Fruit fly (Drosophila melanogaster) whole organism, embryonic: ENCODE results near the gene nmo.

ENCODE experiments used
- ATbp ChIP-seq: fragments of 200-800 bp; sonication (Bioruptor generic); optimal IDR thresholded peaks from 2 replicates; lab custom pipeline; 2017; ENCODE audit warnings: missing biosample characterization, mild to moderate bottlenecking, missing genetic modification characterization, missing genetic modification reagents
- CG10274 ChIP-seq: fragments of 200-800 bp; sonication (Bioruptor generic); optimal IDR thresholded peaks from 3 replicates; lab custom pipeline; 2017; ENCODE audit warnings: missing biosample characterization, mild to moderate bottlenecking, missing genetic modification characterization
- CG12744 ChIP-seq: fragments of 200-800 bp; sonication (Bioruptor generic); optimal IDR thresholded peaks from 2 replicates; lab custom pipeline; 2016; ENCODE audit warnings: missing biosample characterization, missing genetic modification characterization
- CG15073 ChIP-seq: fragments of 200-800 bp; sonication (Bioruptor generic); optimal IDR thresholded peaks from 2 replicates; lab custom pipeline; 2016; ENCODE audit warnings: missing biosample characterization, missing genetic modification characterization
- CG15696 ChIP-seq: fragments of 200-800 bp; sonication (Bioruptor generic); optimal IDR thresholded peaks from 2 replicates; lab custom pipeline; 2019; ENCODE audit warnings: missing biosample characterization, mild to moderate bottlenecking, missing genetic modification characterization, moderate library complexity
- CG17361 ChIP-seq: fragments of 200-800 bp; sonication (Bioruptor generic); IDR thresholded peaks from 3 replicates; pipeline ENCODE4 v1.3.6; 2022; ENCODE audit warnings: missing biosample characterization, missing genetic modification characterization
- CG17802 ChIP-seq: fragments of 200-800 bp; sonication (Bioruptor generic); optimal IDR thresholded peaks from 2 replicates; lab custom pipeline; 2018; ENCODE audit warnings: missing biosample characterization, mild to moderate bottlenecking, missing genetic modification characterization, moderate library complexity
- CG18262 ChIP-seq: fragments of 200-800 bp; optimal IDR thresholded peaks from 3 replicates; lab custom pipeline; 2019; ENCODE audit warnings: missing biosample characterization, mild to moderate bottlenecking, missing genetic modification characterization, moderate library complexity
- CG1832 ChIP-seq: fragments of 200-800 bp; sonication (Bioruptor generic); optimal IDR thresholded peaks from 2 replicates; lab custom pipeline; 2017; ENCODE audit warnings: missing biosample characterization, mild to moderate bottlenecking, missing genetic modification characterization, inconsistent platforms
- CG18619 ChIP-seq: fragments of 200-800 bp; sonication (Bioruptor generic); optimal IDR thresholded peaks from 3 replicates; lab custom pipeline; 2017; ENCODE audit warnings: missing biosample characterization, mild to moderate bottlenecking, missing genetic modification characterization
- CG30431 ChIP-seq: fragments of 200-800 bp; sonication (Bioruptor generic); optimal IDR thresholded peaks from 2 replicates; lab custom pipeline; 2017; ENCODE audit warnings: missing biosample characterization, missing genetic modification characterization
- CG32772 ChIP-seq: fragments of 200-800 bp; sonication (Bioruptor generic); IDR thresholded peaks from 2 replicates; pipeline ENCODE4 v1.3.6; 2022; ENCODE audit warnings: missing biosample characterization, missing genetic modification characterization
- CG3726 ChIP-seq: fragments of 200-800 bp; sonication (Bioruptor generic); IDR thresholded peaks from 3 replicates; pipeline ENCODE4, ENCODE4 v1.3.6; 2022; ENCODE audit warnings: missing biosample characterization, missing genetic modification characterization
- CG4360 ChIP-seq: fragments of 200-800 bp; sonication (Bioruptor generic); IDR thresholded peaks from 2 replicates; pipeline ENCODE4 v1.3.6; 2022; ENCODE audit warnings: missing biosample characterization, missing genetic modification characterization
- CG4707 ChIP-seq: fragments of 200-800 bp; sonication (Bioruptor generic); optimal IDR thresholded peaks from 2 replicates; lab custom pipeline; 2018; ENCODE audit warnings: missing biosample characterization, mild to moderate bottlenecking, missing genetic modification characterization, moderate library complexity
- CG6654 ChIP-seq: fragments of 200-800 bp; sonication (Bioruptor generic); optimal IDR thresholded peaks from 2 replicates; lab custom pipeline; 2017; ENCODE audit warnings: missing biosample characterization, mild to moderate bottlenecking, missing genetic modification characterization
- CG6791 ChIP-seq: fragments of 200-800 bp; sonication (Bioruptor generic); IDR thresholded peaks from 3 replicates; pipeline ENCODE4 v1.3.6; 2022; ENCODE audit warnings: missing biosample characterization, missing genetic modification characterization; ENCODE audit not compliant: partially characterized antibody
- CG6854 ChIP-seq: fragments of 200-800 bp; sonication (Bioruptor generic); optimal IDR thresholded peaks from 3 replicates; lab custom pipeline; 2017; ENCODE audit warnings: missing biosample characterization, mild to moderate bottlenecking, missing genetic modification characterization
- CG7928 ChIP-seq: fragments of 200-800 bp; sonication (Bioruptor generic); optimal IDR thresholded peaks from 2 replicates; lab custom pipeline; 2017; ENCODE audit warnings: missing biosample characterization, mild to moderate bottlenecking, missing genetic modification characterization
- CG9727 ChIP-seq: fragments of 200-800 bp; sonication (Bioruptor generic); optimal IDR thresholded peaks from 3 replicates; lab custom pipeline; 2017; ENCODE audit warnings: missing biosample characterization, mild to moderate bottlenecking, missing genetic modification characterization
- CTCF ChIP-seq: fragments of 200-800 bp; sonication (Bioruptor generic); optimal IDR thresholded peaks from 2 replicates; lab custom pipeline; 2017; ENCODE audit warnings: missing biosample characterization, mild to moderate bottlenecking, missing genetic modification characterization, moderate library complexity
- Chrac-16 ChIP-seq: fragments of 200-800 bp; sonication (Bioruptor generic); optimal IDR thresholded peaks from 3 replicates; lab custom pipeline; 2016; ENCODE audit warnings: missing biosample characterization, missing genetic modification characterization
- D ChIP-seq, 2 experiments: fragments of 200-800 bp in 1 of 2; fragments of >200 bp in 1 of 2; sonication (Bioruptor generic) in 1 of 2; optimal IDR thresholded peaks; 2 replicates in 1 of 2; 3 replicates in 1 of 2; lab custom pipeline; 2017; ENCODE audit warnings: mild to moderate bottlenecking in 1 of 2, missing biosample characterization in 1 of 2, missing genetic modification characterization in 1 of 2, missing genetic modification reagents in 1 of 2
- Deaf1 ChIP-seq: fragments of 200-800 bp; optimal IDR thresholded peaks from 3 replicates; lab custom pipeline; 2019; ENCODE audit warnings: missing biosample characterization, mild to moderate bottlenecking, missing genetic modification characterization, moderate library complexity
- Eip74EF ChIP-seq, 2 experiments: fragments of 200-800 bp in 1 of 2; fragments of >200 bp in 1 of 2; sonication (Bioruptor generic) in 1 of 2; optimal IDR thresholded peaks; 2 replicates each; lab custom pipeline; 2017 to 2019; ENCODE audit warnings: missing biosample characterization in 2 of 2, missing genetic modification characterization in 2 of 2, mild to moderate bottlenecking in 1 of 2, moderate library complexity in 1 of 2
- Gsc ChIP-seq: fragments of 200-800 bp; sonication (Bioruptor generic); IDR thresholded peaks from 2 replicates; pipeline ENCODE4 v1.3.6; 2022; ENCODE audit warnings: missing biosample characterization, missing genetic modification characterization
- Hand ChIP-seq: fragments of 200-800 bp; sonication (Bioruptor generic); optimal IDR thresholded peaks from 2 replicates; lab custom pipeline; 2017; ENCODE audit warnings: mild to moderate bottlenecking, missing biosample characterization, missing genetic modification reagents, missing genetic modification characterization
- NK7.1 ChIP-seq: fragments of 200-800 bp; sonication (Bioruptor generic); optimal IDR thresholded peaks from 3 replicates; lab custom pipeline; 2016; ENCODE audit warnings: missing biosample characterization, missing genetic modification characterization
- Neu2 ChIP-seq: fragments of 200-800 bp; sonication (Bioruptor generic); optimal IDR thresholded peaks from 3 replicates; lab custom pipeline; 2016; ENCODE audit warnings: missing biosample characterization, missing genetic modification characterization, borderline replicate concordance
- Oli ChIP-seq: fragments of 200-800 bp; sonication (Bioruptor generic); optimal IDR thresholded peaks from 2 replicates; lab custom pipeline; 2018; ENCODE audit warnings: missing biosample characterization, mild to moderate bottlenecking, missing genetic modification characterization, moderate library complexity
- Pdp1 ChIP-seq, 2 experiments: fragments of 200-800 bp; sonication (Bioruptor generic); optimal IDR thresholded peaks; 3 replicates each; lab custom pipeline; 2016; ENCODE audit warnings: missing biosample characterization in 2 of 2, missing genetic modification characterization in 2 of 2, mild to moderate bottlenecking in 1 of 2, moderate library complexity in 1 of 2
- Poxn ChIP-seq: fragments of 200-800 bp; sonication (Bioruptor generic); IDR thresholded peaks from 2 replicates; pipeline ENCODE4 v1.3.6; 2022; ENCODE audit warnings: missing biosample characterization, missing genetic modification characterization
- Xbp1 ChIP-seq: fragments of 200-800 bp; sonication (Bioruptor generic); optimal IDR thresholded peaks from 3 replicates; lab custom pipeline; 2016; ENCODE audit warnings: missing biosample characterization, mild to moderate bottlenecking, missing genetic modification characterization
- bbx ChIP-seq: fragments of 200-800 bp; sonication (Bioruptor generic); IDR thresholded peaks from 2 replicates; pipeline ENCODE4 v1.3.6; 2022; ENCODE audit warnings: missing biosample characterization, missing genetic modification characterization; ENCODE audit not compliant: partially characterized antibody
- bsh ChIP-seq, 2 experiments: fragments of 200-800 bp; sonication (Bioruptor generic); optimal IDR thresholded peaks; 2 replicates each; lab custom pipeline; 2017 to 2018; ENCODE audit warnings: mild to moderate bottlenecking in 2 of 2, missing biosample characterization in 2 of 2, missing genetic modification characterization in 2 of 2, moderate library complexity in 1 of 2
- inv ChIP-seq: fragments of 200-800 bp; sonication (Bioruptor generic); IDR thresholded peaks from 2 replicates; pipeline ENCODE4 v1.3.6; 2022; ENCODE audit warnings: missing biosample characterization, missing genetic modification characterization; ENCODE audit not compliant: partially characterized antibody
- nerfin-1 ChIP-seq: fragments of 200-800 bp; sonication (Bioruptor generic); optimal IDR thresholded peaks from 3 replicates; lab custom pipeline; 2019; ENCODE audit warnings: missing biosample characterization, mild to moderate bottlenecking, missing genetic modification characterization, moderate library complexity
- odd ChIP-seq: fragments of 200-800 bp; sonication (Bioruptor generic); optimal IDR thresholded peaks from 2 replicates; lab custom pipeline; 2017; ENCODE audit warnings: missing biosample characterization, mild to moderate bottlenecking, missing genetic modification characterization
- row ChIP-seq: fragments of 200-800 bp; sonication (Bioruptor generic); IDR thresholded peaks from 3 replicates; pipeline ENCODE4 v1.3.6; 2022; ENCODE audit warnings: missing biosample characterization, missing genetic modification characterization
- sc ChIP-seq, 3 experiments: fragments of >200 bp in 2 of 3; fragments of 200-800 bp in 1 of 3; sonication (Bioruptor generic) in 1 of 3; optimal IDR thresholded peaks; 2 replicates in 2 of 3; 3 replicates in 1 of 3; lab custom pipeline; 2017; ENCODE audit warnings: mild to moderate bottlenecking in 1 of 3, missing biosample characterization in 1 of 3, missing genetic modification characterization in 1 of 3, missing genetic modification reagents in 1 of 3
- seq ChIP-seq: fragments of 200-800 bp; sonication (Bioruptor generic); IDR thresholded peaks from 2 replicates; pipeline ENCODE4 v1.3.6; 2022; ENCODE audit warnings: missing biosample characterization, missing genetic modification characterization
- shn ChIP-seq: fragments of 200-800 bp; sonication (Bioruptor generic); optimal IDR thresholded peaks from 3 replicates; lab custom pipeline; 2016; ENCODE audit warnings: missing biosample characterization, missing genetic modification characterization
- stwl ChIP-seq: fragments of 200-800 bp; sonication (Bioruptor generic); optimal IDR thresholded peaks from 3 replicates; lab custom pipeline; 2018; ENCODE audit warnings: missing biosample characterization, mild to moderate bottlenecking, missing genetic modification characterization, moderate library complexity
- unc-4 ChIP-seq: fragments of 200-800 bp; sonication (Bioruptor generic); IDR thresholded peaks from 2 replicates; pipeline ENCODE4 v1.3.6; 2022; ENCODE audit warnings: missing biosample characterization, missing genetic modification characterization; ENCODE audit not compliant: partially characterized antibody
- unpg ChIP-seq: fragments of 200-800 bp; sonication (Bioruptor generic); optimal IDR thresholded peaks from 3 replicates; lab custom pipeline; 2018; ENCODE audit warnings: missing biosample characterization, mild to moderate bottlenecking, missing genetic modification characterization, moderate library complexity
- wdn ChIP-seq: fragments of 200-800 bp; sonication (Bioruptor generic); IDR thresholded peaks from 2 replicates; pipeline ENCODE4 v1.3.6; 2022; ENCODE audit warnings: missing biosample characterization, missing genetic modification characterization

The nmo gene

DNA sequence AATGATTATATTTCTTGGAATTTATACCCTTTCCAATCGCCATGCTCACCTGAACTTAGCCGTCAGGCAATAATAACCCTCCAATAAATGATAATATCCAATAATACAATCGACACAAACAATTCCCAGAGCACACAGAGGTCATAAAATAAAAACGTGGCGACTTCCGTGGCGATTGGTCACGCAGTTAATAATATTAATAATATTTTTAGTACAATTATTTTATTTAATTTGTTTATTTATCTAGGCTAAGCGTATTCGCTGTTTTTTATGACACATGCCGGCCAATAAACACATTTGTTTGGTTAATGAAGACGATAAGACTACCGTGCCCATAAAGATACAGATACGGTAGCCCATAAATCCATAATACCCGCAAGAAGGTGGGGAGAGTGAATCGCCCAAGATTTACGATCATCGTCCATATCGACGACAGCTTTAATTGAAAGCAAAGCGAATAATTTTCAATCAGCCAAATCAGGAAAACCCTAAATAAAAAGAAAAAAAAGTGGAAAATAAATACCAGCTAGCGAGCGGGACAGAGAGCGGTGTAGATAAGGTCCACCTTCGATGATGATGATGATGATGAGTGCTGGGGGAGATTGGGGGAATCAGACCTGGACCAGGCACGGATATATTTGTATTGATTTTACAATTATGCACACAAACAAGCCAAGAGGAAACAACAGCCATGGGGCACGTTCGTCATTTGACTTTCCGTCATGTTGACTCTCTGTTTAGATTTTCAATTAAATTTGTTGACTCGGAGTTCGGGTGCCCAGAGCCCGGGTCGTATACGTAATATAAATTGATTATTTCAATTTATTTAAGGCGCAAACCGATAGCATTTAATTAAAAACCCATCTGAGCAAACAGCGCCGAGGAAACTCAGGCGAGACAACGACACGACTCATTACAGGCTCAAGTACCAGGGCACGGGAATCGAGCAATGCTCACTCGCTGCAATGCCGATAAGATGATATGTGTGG, 17.8 kb upstream of the nmo start (continued):
- peak; percentile 20 for TF ChIP-seq CTCF (GFP tag; lab: Kevin White, UChicago)
- no peak for TF ChIP-seq nerfin-1
- TF ChIP-seq stwl (tag; lab: Kevin White, UChicago): no peak
- TF ChIP-seq Oli (tag; lab: Kevin White, UChicago): no peak
- no peak for TF ChIP-seq Poxn (GFP tag; lab: Robert Waterston, UW)
- TF ChIP-seq Neu2 (GFP tag; lab: Kevin White, UChicago): no peak
- no peak for TF ChIP-seq D (optimal IDR thresholded peaks at IDR 0.05; lab: Kevin White, UChicago)
- peak; percentile 20 for TF ChIP-seq D (GFP tag; optimal IDR thresholded peaks at IDR 0.05; lab: Kevin White, UChicago)
- TF ChIP-seq Pdp1 (GFP tag; optimal IDR thresholded peaks at IDR 0.05; lab: Kevin White, UChicago): peak in 1 of 2 experiments; percentile 47
- no peak for TF ChIP-seq NK7.1 (GFP tag; lab: Kevin White, UChicago)
- TF ChIP-seq CG30431 (GFP tag; lab: Kevin White, UChicago): no peak
- peak; percentile 45 for TF ChIP-seq CG9727
- no peak for TF ChIP-seq Eip74EF (GFP tag; optimal IDR thresholded peaks at IDR 0.05; lab: Kevin White, UChicago)
- 0 out of 3 replicates have a peak, but pooled peaks have one; percentile 26 for TF ChIP-seq CG17361 (GFP tag; lab: Robert Waterston, UW)
- TF ChIP-seq ATbp (GFP tag; lab: Kevin White, UChicago): peak; percentile 49
- TF ChIP-seq inv (GFP tag; lab: Robert Waterston, UW): no peak
- no peak for TF ChIP-seq Chrac-16
- TF ChIP-seq odd (GFP tag; lab: Kevin White, UChicago): peak; percentile 20
- TF ChIP-seq Gsc (GFP tag; lab: Robert Waterston, UW): no peak
- TF ChIP-seq CG17802 (tag; lab: Kevin White, UChicago): no peak
- no peak for TF ChIP-seq CG12744 (GFP tag; lab: Kevin White, UChicago)
- TF ChIP-seq wdn (GFP tag; lab: Robert Waterston, UW): no peak
- no peak for TF ChIP-seq CG1832 (GFP tag; lab: Kevin White, UChicago)
- TF ChIP-seq unpg (GFP tag; lab: Kevin White, UChicago): peak; percentile 2
- no peak for TF ChIP-seq unc-4 (GFP tag; lab: Robert Waterston, UW)
- no peak for TF ChIP-seq seq (GFP tag; lab: Robert Waterston, UW)
- no peak for TF ChIP-seq CG4707 (GFP tag; lab: Kevin White, UChicago)
- TF ChIP-seq bbx (GFP tag; lab: Robert Waterston, UW): no peak
- no peak for TF ChIP-seq Xbp1
- TF ChIP-seq bsh (GFP tag; optimal IDR thresholded peaks at IDR 0.05; lab: Kevin White, UChicago): peak in 1 of 2 experiments; percentile 32
- TF ChIP-seq CG6654 (GFP tag; lab: Kevin White, UChicago): no peak
- TF ChIP-seq CG10274: no peak
- no peak for TF ChIP-seq CG7928
- peak; percentile 46 for TF ChIP-seq CG15696 (tag; lab: Kevin White, UChicago)
- TF ChIP-seq CG18262 (tag; lab: Kevin White, UChicago): no peak
- TF ChIP-seq CG6854: no peak
- TF ChIP-seq CG15073: no peak
- TF ChIP-seq CG18619 (GFP tag; lab: Kevin White, UChicago): no peak
- TF ChIP-seq CG6791: no peak
- TF ChIP-seq Hand (GFP tag; lab: Kevin White, UChicago): no peak
- no peak for TF ChIP-seq CG32772 (GFP tag; lab: Robert Waterston, UW)
- no peak for TF ChIP-seq CG3726 (GFP tag; lab: Robert Waterston, UW)
- no peak for TF ChIP-seq sc (optimal IDR thresholded peaks at IDR 0.05; lab: Kevin White, UChicago)
- peak; percentile 42 for TF ChIP-seq sc (GFP tag; optimal IDR thresholded peaks at IDR 0.05; lab: Kevin White, UChicago)
- TF ChIP-seq shn: no peak
- TF ChIP-seq CG4360 (GFP tag; lab: Robert Waterston, UW): no peak
- no peak for TF ChIP-seq Deaf1 (tag; lab: Kevin White, UChicago)
- no peak for TF ChIP-seq row (GFP tag; lab: Robert Waterston, UW)
